Fruit fly (Drosophila melanogaster) whole organism, embryonic: ENCODE measurements around the gene CG6497.

Experiments
- Abd-B ChIP-seq: fragments of 200-800 bp; sonication (Bioruptor generic); optimal IDR thresholded peaks from 2 replicates; lab custom pipeline; 2018; ENCODE audit warnings: missing biosample characterization, mild to moderate bottlenecking, missing genetic modification characterization, moderate library complexity
- Antp ChIP-seq: fragments of 200-800 bp; sonication (Bioruptor generic); optimal IDR thresholded peaks from 3 replicates; lab custom pipeline; 2016; ENCODE audit warnings: missing biosample characterization, missing genetic modification characterization
- CG10274 ChIP-seq: fragments of 200-800 bp; sonication (Bioruptor generic); optimal IDR thresholded peaks from 3 replicates; lab custom pipeline; 2017; ENCODE audit warnings: missing biosample characterization, mild to moderate bottlenecking, missing genetic modification characterization
- CG10366 ChIP-seq: fragments of 200-800 bp; sonication (Bioruptor generic); IDR thresholded peaks from 2 replicates; pipeline ENCODE4 v1.3.6; 2022; ENCODE audit warnings: missing biosample characterization, missing genetic modification characterization
- CG10565 ChIP-seq: fragments of 200-800 bp; sonication (Bioruptor generic); optimal IDR thresholded peaks from 3 replicates; lab custom pipeline; 2016; ENCODE audit warnings: missing biosample characterization, mild to moderate bottlenecking, missing genetic modification characterization
- CG10979 ChIP-seq: fragments of 200-800 bp; sonication (Bioruptor generic); optimal IDR thresholded peaks from 2 replicates; lab custom pipeline; 2018; ENCODE audit warnings: missing biosample characterization, mild to moderate bottlenecking, missing genetic modification characterization, moderate library complexity
- CG11398 ChIP-seq: fragments of 200-800 bp; sonication (Bioruptor generic); optimal IDR thresholded peaks from 2 replicates; lab custom pipeline; 2016; ENCODE audit warnings: missing biosample characterization, missing genetic modification characterization
- CG12071 ChIP-seq: fragments of 200-800 bp; sonication (Bioruptor generic); optimal IDR thresholded peaks from 3 replicates; lab custom pipeline; 2018; ENCODE audit warnings: missing biosample characterization, mild to moderate bottlenecking, missing genetic modification characterization
- CG12219 ChIP-seq: fragments of 200-800 bp; sonication (Bioruptor generic); optimal IDR thresholded peaks from 3 replicates; lab custom pipeline; 2018; ENCODE audit warnings: missing biosample characterization, mild to moderate bottlenecking, missing genetic modification characterization
- CG12769 ChIP-seq: fragments of 200-800 bp; sonication (Bioruptor generic); optimal IDR thresholded peaks from 2 replicates; lab custom pipeline; 2019; ENCODE audit warnings: missing biosample characterization, mild to moderate bottlenecking, missing genetic modification characterization, moderate library complexity
- CG13775 ChIP-seq: fragments of 200-800 bp; sonication (Bioruptor generic); optimal IDR thresholded peaks from 3 replicates; lab custom pipeline; 2017; ENCODE audit warnings: missing biosample characterization, mild to moderate bottlenecking, missing genetic modification characterization
- CG14710 ChIP-seq: fragments of 200-800 bp; sonication (Bioruptor generic); optimal IDR thresholded peaks from 3 replicates; lab custom pipeline; 2019; ENCODE audit warnings: missing biosample characterization, mild to moderate bottlenecking, missing genetic modification characterization, moderate library complexity
- CG15601 ChIP-seq: fragments of 200-800 bp; sonication (Bioruptor generic); optimal IDR thresholded peaks from 3 replicates; lab custom pipeline; 2019; ENCODE audit warnings: missing biosample characterization, mild to moderate bottlenecking, missing genetic modification characterization, moderate library complexity
- CG17829 ChIP-seq: fragments of 200-800 bp; optimal IDR thresholded peaks from 2 replicates; lab custom pipeline; 2019; ENCODE audit warnings: missing biosample characterization, mild to moderate bottlenecking, missing genetic modification characterization, moderate library complexity
- CG2678 ChIP-seq: fragments of 200-800 bp; sonication (Bioruptor generic); optimal IDR thresholded peaks from 3 replicates; lab custom pipeline; 2019; ENCODE audit warnings: missing biosample characterization, mild to moderate bottlenecking, missing genetic modification characterization, moderate library complexity
- CG2875 ChIP-seq: fragments of 200-800 bp; sonication (Bioruptor generic); optimal IDR thresholded peaks from 2 replicates; lab custom pipeline; 2017; ENCODE audit warnings: missing biosample characterization, mild to moderate bottlenecking, missing genetic modification characterization, missing genetic modification reagents
- CG33557 ChIP-seq: fragments of 200-800 bp; sonication (Bioruptor generic); optimal IDR thresholded peaks from 2 replicates; lab custom pipeline; 2019; ENCODE audit warnings: missing biosample characterization, mild to moderate bottlenecking, missing genetic modification characterization, moderate library complexity
- CG4707 ChIP-seq: fragments of 200-800 bp; sonication (Bioruptor generic); optimal IDR thresholded peaks from 2 replicates; lab custom pipeline; 2018; ENCODE audit warnings: missing biosample characterization, mild to moderate bottlenecking, missing genetic modification characterization, moderate library complexity
- CG7556 ChIP-seq: fragments of 200-800 bp; sonication (Bioruptor generic); optimal IDR thresholded peaks from 2 replicates; lab custom pipeline; 2017; ENCODE audit warnings: missing biosample characterization, mild to moderate bottlenecking, missing genetic modification characterization
- CG8944 ChIP-seq: fragments of 200-800 bp; sonication (Bioruptor generic); optimal IDR thresholded peaks from 3 replicates; lab custom pipeline; 2016; ENCODE audit warnings: missing biosample characterization, missing genetic modification characterization
- CG9727 ChIP-seq: fragments of 200-800 bp; sonication (Bioruptor generic); optimal IDR thresholded peaks from 3 replicates; lab custom pipeline; 2017; ENCODE audit warnings: missing biosample characterization, mild to moderate bottlenecking, missing genetic modification characterization
- Camta ChIP-seq: fragments of 200-800 bp; sonication (Bioruptor generic); optimal IDR thresholded peaks from 2 replicates; lab custom pipeline; 2016; ENCODE audit warnings: missing biosample characterization, missing genetic modification characterization
- Dad ChIP-seq: fragments of 200-800 bp; sonication (Bioruptor generic); optimal IDR thresholded peaks from 3 replicates; lab custom pipeline; 2016; ENCODE audit warnings: missing biosample characterization, missing genetic modification characterization
- Eip74EF ChIP-seq, 2 experiments: fragments of 200-800 bp in 1 of 2; fragments of >200 bp in 1 of 2; sonication (Bioruptor generic) in 1 of 2; optimal IDR thresholded peaks; 2 replicates each; lab custom pipeline; 2017 to 2019; ENCODE audit warnings: missing biosample characterization in 2 of 2, missing genetic modification characterization in 2 of 2, mild to moderate bottlenecking in 1 of 2, moderate library complexity in 1 of 2
- Ets65A ChIP-seq: fragments of 200-800 bp; sonication (Bioruptor generic); peaks from one replicate; lab custom pipeline; 2016; ENCODE audit warnings: missing biosample characterization, missing genetic modification characterization
- Med ChIP-seq: fragments of 200-800 bp; sonication (Bioruptor generic); peaks from one replicate; lab custom pipeline; 2016; ENCODE audit warnings: missing biosample characterization, missing genetic modification characterization, mild to moderate bottlenecking, inconsistent platforms, moderate library complexity
- Meics ChIP-seq: fragments of 200-800 bp; sonication (Bioruptor generic); optimal IDR thresholded peaks from 2 replicates; lab custom pipeline; 2017; ENCODE audit warnings: missing biosample characterization, mild to moderate bottlenecking, missing genetic modification characterization
- Neu2 ChIP-seq: fragments of 200-800 bp; sonication (Bioruptor generic); optimal IDR thresholded peaks from 3 replicates; lab custom pipeline; 2016; ENCODE audit warnings: missing biosample characterization, missing genetic modification characterization, borderline replicate concordance
- Rx ChIP-seq: fragments of 200-800 bp; sonication (Bioruptor generic); IDR thresholded peaks from 2 replicates; pipeline ENCODE4 v1.3.6; 2022; ENCODE audit warnings: missing biosample characterization, missing genetic modification characterization
- Sox102F ChIP-seq: fragments of 200-800 bp; sonication (Bioruptor generic); optimal IDR thresholded peaks from 2 replicates; lab custom pipeline; 2018; ENCODE audit warnings: missing biosample characterization, mild to moderate bottlenecking, missing genetic modification characterization, moderate library complexity
- bowl ChIP-seq: fragments of 200-800 bp; sonication (Bioruptor generic); IDR thresholded peaks from 2 replicates; pipeline ENCODE4 v1.3.6; 2022; ENCODE audit warnings: missing biosample characterization, missing genetic modification characterization
- crp ChIP-seq, 2 experiments: fragments of 200-800 bp; sonication (Bioruptor generic); optimal IDR thresholded peaks; 2 replicates in 1 of 2; 3 replicates in 1 of 2; lab custom pipeline; 2017; ENCODE audit warnings: missing biosample characterization in 2 of 2, missing genetic modification characterization in 2 of 2, mild to moderate bottlenecking in 1 of 2, moderate library complexity in 1 of 2
- hbn ChIP-seq: fragments of 200-800 bp; sonication (Bioruptor generic); IDR thresholded peaks from 2 replicates; pipeline ENCODE4 v1.3.6; 2022; ENCODE audit warnings: missing biosample characterization, missing genetic modification characterization; ENCODE audit not compliant: partially characterized antibody
- ind ChIP-seq: fragments of 200-800 bp; sonication (Bioruptor generic); optimal IDR thresholded peaks from 3 replicates; lab custom pipeline; 2016; ENCODE audit warnings: missing biosample characterization, missing genetic modification characterization
- kay ChIP-seq: fragments of 200-800 bp; sonication (Bioruptor generic); optimal IDR thresholded peaks from 2 replicates; lab custom pipeline; 2016; ENCODE audit warnings: missing biosample characterization, missing genetic modification characterization
- kni ChIP-seq: fragments of 200-800 bp; sonication (Bioruptor generic); optimal IDR thresholded peaks from 3 replicates; lab custom pipeline; 2017; ENCODE audit warnings: mild to moderate bottlenecking, missing biosample characterization, missing genetic modification reagents, missing genetic modification characterization
- lilli ChIP-seq: fragments of 200-800 bp; sonication (Bioruptor generic); optimal IDR thresholded peaks from 3 replicates; lab custom pipeline; 2016; ENCODE audit warnings: missing biosample characterization, missing genetic modification characterization
- luna ChIP-seq: fragments of 200-800 bp; sonication (Bioruptor generic); optimal IDR thresholded peaks from 2 replicates; lab custom pipeline; 2016; ENCODE audit warnings: missing biosample characterization, missing genetic modification characterization
- mirr ChIP-seq: fragments of 200-800 bp; sonication (Bioruptor generic); optimal IDR thresholded peaks from 3 replicates; lab custom pipeline; 2018; ENCODE audit warnings: missing biosample characterization, mild to moderate bottlenecking, missing genetic modification characterization
- nau ChIP-seq: fragments of 200-800 bp; sonication (Bioruptor generic); optimal IDR thresholded peaks from 3 replicates; lab custom pipeline; 2017; ENCODE audit warnings: missing biosample characterization, mild to moderate bottlenecking, missing genetic modification characterization, missing genetic modification reagents
- nerfin-2 ChIP-seq: fragments of 200-800 bp; sonication (Bioruptor generic); IDR thresholded peaks from 2 replicates; pipeline ENCODE4 v1.3.6; 2022; ENCODE audit warnings: missing biosample characterization, missing genetic modification characterization; ENCODE audit not compliant: partially characterized antibody
- pnt ChIP-seq: fragments of 200-800 bp; sonication (Bioruptor generic); optimal IDR thresholded peaks from 3 replicates; lab custom pipeline; 2016; ENCODE audit warnings: missing biosample characterization, missing genetic modification characterization
- prd ChIP-seq, 3 experiments: fragments of >200 bp in 2 of 3; fragments of 200-800 bp in 1 of 3; sonication (Bioruptor generic) in 1 of 3; optimal IDR thresholded peaks in 2 of 3; IDR thresholded peaks in 1 of 3; 2 replicates in 2 of 3; 3 replicates in 1 of 3; pipeline versions ENCODE4 v1.3.6 to Lab custom; 2017 to 2022; ENCODE audit warnings: missing biosample characterization in 1 of 3, missing genetic modification characterization in 1 of 3
- pzg ChIP-seq: fragments of 200-800 bp; sonication (Bioruptor generic); optimal IDR thresholded peaks from 3 replicates; lab custom pipeline; 2018; ENCODE audit warnings: missing biosample characterization, mild to moderate bottlenecking, missing genetic modification characterization, moderate library complexity
- row ChIP-seq: fragments of 200-800 bp; sonication (Bioruptor generic); IDR thresholded peaks from 3 replicates; pipeline ENCODE4 v1.3.6; 2022; ENCODE audit warnings: missing biosample characterization, missing genetic modification characterization
- sob ChIP-seq: fragments of 200-800 bp; sonication (Bioruptor generic); IDR thresholded peaks from 2 replicates; pipeline ENCODE4 v1.3.6; 2022; ENCODE audit warnings: missing biosample characterization, missing genetic modification characterization
- ttk ChIP-seq: fragments of 200-800 bp; sonication (Bioruptor generic); IDR thresholded peaks from 2 replicates; pipeline ENCODE4 v2.1.2; 2022; ENCODE audit warnings: missing biosample characterization, missing genetic modification characterization
- usp ChIP-seq: fragments of >200 bp; optimal IDR thresholded peaks from 2 replicates; lab custom pipeline; 2017; ENCODE audit warnings: missing biosample characterization, missing genetic modification characterization
- zf30C ChIP-seq: fragments of 200-800 bp; sonication (Bioruptor generic); optimal IDR thresholded peaks from 3 replicates; lab custom pipeline; 2018; ENCODE audit warnings: missing biosample characterization, mild to moderate bottlenecking, missing genetic modification characterization

CG6497 gene

DNA sequence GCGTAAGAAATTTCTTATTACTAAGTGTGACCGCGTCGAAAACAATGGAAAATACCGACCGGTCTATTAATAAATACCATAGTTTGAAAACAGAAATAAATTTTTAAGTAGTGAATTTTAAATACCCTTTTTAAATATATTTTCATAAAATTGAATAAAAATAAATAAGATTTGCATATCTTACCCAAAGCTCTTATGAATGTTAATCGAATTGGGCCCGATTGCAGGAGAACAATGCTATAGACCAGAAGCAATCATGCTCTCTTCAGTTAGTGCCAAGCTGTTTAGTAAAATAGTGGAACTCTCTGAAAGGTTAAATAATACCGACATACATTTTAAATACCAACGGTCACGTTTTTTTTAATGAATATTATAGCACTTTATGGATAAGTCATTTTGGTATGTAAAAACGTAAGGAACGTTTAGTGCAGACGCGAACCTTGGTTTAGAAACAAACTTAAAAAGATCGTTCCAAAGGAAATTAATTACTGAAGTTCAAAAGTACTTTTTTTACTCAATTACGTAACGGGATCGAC is 11.6 kb downstream of the CG6497 start, which contains the start of gene Afg3l2 (continued):
- TF ChIP-seq CG10274 (GFP tag; lab: Kevin White, UChicago) (no peak), lilli (GFP tag; lab: Kevin White, UChicago) (peak; percentile 46), pnt (GFP tag; lab: Kevin White, UChicago) (peak; percentile 54), CG2678 (tag; lab: Kevin White, UChicago) (no peak), CG14710 (tag; lab: Kevin White, UChicago) (peak; percentile 84), ind (GFP tag; lab: Kevin White, UChicago) (peak; percentile 72), CG12071 (GFP tag; lab: Kevin White, UChicago) (peak; percentile 8), luna (GFP tag; lab: Kevin White, UChicago) (no peak), CG13775 (GFP tag; lab: Kevin White, UChicago) (peak; percentile 7), Dad (GFP tag; lab: Kevin White, UChicago) (no peak), Rx (GFP tag; lab: Robert Waterston, UW) (peak; percentile 71), Camta (GFP tag; lab: Kevin White, UChicago) (no peak), kni (GFP tag; lab: Kevin White, UChicago) (no peak), usp (GFP tag; lab: Kevin White, UChicago) (no peak), CG8944 (GFP tag; lab: Kevin White, UChicago) (no peak), pzg (GFP tag; lab: Kevin White, UChicago) (peak; percentile 26), CG15601 (tag; lab: Kevin White, UChicago) (peak; percentile 40), Antp (GFP tag; lab: Kevin White, UChicago) (peak; percentile 45), CG4707 (GFP tag; lab: Kevin White, UChicago) (no peak), Ets65A (GFP tag; lab: Kevin White, UChicago) (peak; percentile 23), Neu2 (GFP tag; lab: Kevin White, UChicago) (peak; percentile 63), CG10366 (GFP tag; lab: Robert Waterston, UW) (no peak; the same call in 1 of the 2 replicates), CG12769 (no peak), CG11398 (GFP tag; lab: Kevin White, UChicago) (no peak), zf30C (GFP tag; lab: Kevin White, UChicago) (no peak), ttk (GFP tag; lab: Robert Waterston, UW) (peak; percentile 78), Eip74EF (GFP tag; optimal IDR thresholded peaks at IDR 0.05; lab: Kevin White, UChicago) (no peak), prd (optimal IDR thresholded peaks at IDR 0.05; lab: Kevin White, UChicago) (no peak), prd (GFP tag; IDR thresholded peaks at IDR 0.05; lab: Robert Waterston, UW) (peak; percentile 87), row (GFP tag; lab: Robert Waterston, UW) (peak; percentile 96), nau (GFP tag; lab: Kevin White, UChicago) (peak; percentile 45), Med (no peak), CG10565 (GFP tag; lab: Kevin White, UChicago) (peak; percentile 8), Meics (peak; percentile 52), CG7556 (GFP tag; lab: Kevin White, UChicago) (no peak), CG10979 (tag; lab: Kevin White, UChicago) (peak; percentile 48), nerfin-2 (no peak), Sox102F (GFP tag; lab: Kevin White, UChicago) (peak; percentile 52), sob (GFP tag; lab: Robert Waterston, UW) (peak; percentile 76; the same call in 1 of the 2 replicates), bowl (GFP tag; lab: Robert Waterston, UW) (no peak), crp (GFP tag; optimal IDR thresholded peaks at IDR 0.05; lab: Kevin White, UChicago) (no peak), CG17829 (tag; lab: Kevin White, UChicago) (peak; percentile 79), CG12219 (GFP tag; lab: Kevin White, UChicago) (no peak), mirr (no peak), kay (GFP tag; lab: Kevin White, UChicago) (peak; percentile 33), CG2875 (GFP tag; lab: Kevin White, UChicago) (no peak), CG33557 (peak; percentile 44), hbn (GFP tag; lab: Robert Waterston, UW) (no peak), Abd-B (GFP tag; lab: Kevin White, UChicago) (peak; percentile 72), CG9727 (GFP tag; lab: Kevin White, UChicago) (peak; percentile 54)
